Fruit fly (Drosophila melanogaster): ENCODE data around the gene E5.

Gene E5

dm6 chr3R:13831596-13832119 is 43.1 kb downstream of the E5 start:
- TF ChIP-seq sage (GFP tag; optimal IDR thresholded peaks at IDR 0.05) (no peak), rgr (GFP tag; optimal IDR thresholded peaks at IDR 0.05) (peak; percentile 68), OdsH (GFP tag; optimal IDR thresholded peaks at IDR 0.05) (peak; percentile 74), GATAd (GFP tag; optimal IDR thresholded peaks at IDR 0.05) (no peak), Sp1 (GFP tag; optimal IDR thresholded peaks at IDR 0.05) (peak; percentile 85), brk (GFP tag; optimal IDR thresholded peaks at IDR 0.05) (peak; percentile 12), Dif (GFP tag; optimal IDR thresholded peaks at IDR 0.05; ENCODE audit: partially characterized antibody) (no peak), fru (GFP tag; optimal IDR thresholded peaks at IDR 0.05) (peak; percentile 69), foxo (GFP tag; optimal IDR thresholded peaks at IDR 0.05) (peak in 1 of 2 experiments; percentile 75), Jra (GFP tag; optimal IDR thresholded peaks at IDR 0.05) (no peak), pan (optimal IDR thresholded peaks at IDR 0.05) (no peak), Rel (GFP tag; optimal IDR thresholded peaks at IDR 0.05) (peak; percentile 29), Rel (tag; optimal IDR thresholded peaks at IDR 0.05) (peak; percentile 64), h (GFP tag; optimal IDR thresholded peaks at IDR 0.05) (peak; percentile 67), dsf (GFP tag; optimal IDR thresholded peaks at IDR 0.05; ENCODE audit: borderline replicate concordance) (no peak), ey (GFP tag; optimal IDR thresholded peaks at IDR 0.05) (peak; percentile 35), CG32264 (GFP tag; optimal IDR thresholded peaks at IDR 0.05) (no peak), CrebA (GFP tag; optimal IDR thresholded peaks at IDR 0.05; ENCODE audit: borderline replicate concordance) (no peak), psq (GFP tag; optimal IDR thresholded peaks at IDR 0.05) (peak; percentile 79), woc (GFP tag; optimal IDR thresholded peaks at IDR 0.05) (no peak), tai (GFP tag; optimal IDR thresholded peaks at IDR 0.05) (no peak), Hnf4 (GFP tag; optimal IDR thresholded peaks at IDR 0.05) (peak; percentile 58), br (GFP tag; optimal IDR thresholded peaks at IDR 0.05) (peak; percentile 22), HLH106 (tag; optimal IDR thresholded peaks at IDR 0.05) (peak; percentile 87), Dfd (GFP tag; optimal IDR thresholded peaks at IDR 0.05) (no peak), Hr78 (GFP tag; optimal IDR thresholded peaks at IDR 0.05) (no peak)

- TF ChIP-seq br (GFP tag; optimal IDR thresholded peaks at IDR 0.05) (no peak), Sp1 (GFP tag; optimal IDR thresholded peaks at IDR 0.05) (no peak), jim (GFP tag; optimal IDR thresholded peaks at IDR 0.05) (no peak)
Observed at dm6 chr3R:13831042-13831441, 43.7 kb downstream of the E5 start.

dm6 chr3R:13827953-13828922 is 46.5 kb downstream of the E5 start, which contains the start of gene Mst87F:
Gene Mst87F, minus strand, starts transcription at chr3R:13828008.
- TF ChIP-seq jim (GFP tag; optimal IDR thresholded peaks at IDR 0.05) (no peak), Rel (GFP tag; optimal IDR thresholded peaks at IDR 0.05) (no peak), Rel (tag; optimal IDR thresholded peaks at IDR 0.05) (peak; percentile 29)

dm6 chr3R:13822602-13823220 is 52.0 kb downstream of the E5 start:
- no peak for TF ChIP-seq dmrt93B (GFP tag; optimal IDR thresholded peaks at IDR 0.05)
- TF ChIP-seq sage (GFP tag; optimal IDR thresholded peaks at IDR 0.05) = no peak
- TF ChIP-seq ey (GFP tag; optimal IDR thresholded peaks at IDR 0.05) = no peak
- no peak for TF ChIP-seq dsf (GFP tag; optimal IDR thresholded peaks at IDR 0.05; ENCODE audit: borderline replicate concordance)
- no peak for TF ChIP-seq OdsH (GFP tag; optimal IDR thresholded peaks at IDR 0.05)
- TF ChIP-seq dl (GFP tag; optimal IDR thresholded peaks at IDR 0.05; ENCODE audit: insufficient read depth in 1 of 2, partially characterized antibody in 2 of 2) = no peak
- no peak for TF ChIP-seq fru (GFP tag; optimal IDR thresholded peaks at IDR 0.05)
- TF ChIP-seq Hnf4 (GFP tag; optimal IDR thresholded peaks at IDR 0.05) = no peak
- no peak for TF ChIP-seq Mio (GFP tag; optimal IDR thresholded peaks at IDR 0.05)
- TF ChIP-seq N (GFP tag; optimal IDR thresholded peaks at IDR 0.05) = no peak
